Worm (Caenorhabditis elegans): Measurements from ENCODE around the gene B0303.11.

B0303.11 gene

ce11 chrIII:8685590-8686240 is 24.5 kb downstream of the B0303.11 start:
- TF ChIP-seq skn-1 (tag; optimal IDR thresholded peaks at IDR 0.05) (no peak), nhr-43 (tag; optimal IDR thresholded peaks at IDR 0.05; ENCODE audit: poor library complexity, severe bottlenecking) (peak; percentile 71), elt-2 (tag; optimal IDR thresholded peaks at IDR 0.05) (peak; percentile 28), nhr-23 (tag; optimal IDR thresholded peaks at IDR 0.05) (peak; percentile 20), ama-1 (optimal IDR thresholded peaks at IDR 0.05) (peak; percentile 13)

- TF ChIP-seq nhr-11 (tag; optimal IDR thresholded peaks at IDR 0.05) (no peak), tbx-2 (tag; optimal IDR thresholded peaks at IDR 0.05) (no peak), nhr-12 (tag; optimal IDR thresholded peaks at IDR 0.05) (no peak)
These were observed 25.8 kb downstream of the B0303.11 start, which contains the start of gene anmt-1 for ce11 chrIII:8684421-8684820. anmt-1 (plus strand) TSS chrIII:8684808.

ce11 chrIII:8683679-8684263 is 26.4 kb downstream of the B0303.11 start, which contains the start of gene fli-1:
fli-1 (minus strand) TSS chrIII:8683736.
- TF ChIP-seq lin-15B (tag; optimal IDR thresholded peaks at IDR 0.05): peak; percentile 6
- TF ChIP-seq pha-4 (tag; optimal IDR thresholded peaks at IDR 0.05): peak; percentile 11
- TF ChIP-seq nhr-43 (tag; optimal IDR thresholded peaks at IDR 0.05; ENCODE audit: poor library complexity, severe bottlenecking): peak; percentile 3
- peak; percentile 14 for TF ChIP-seq snpc-4 (tag; optimal IDR thresholded peaks at IDR 0.05)
- peak; percentile 24 for TF ChIP-seq nfya-1 (tag; optimal IDR thresholded peaks at IDR 0.05; ENCODE audit: insufficient read depth)
- TF ChIP-seq unc-62 (GFP tag; optimal IDR thresholded peaks at IDR 0.05): no peak
- TF ChIP-seq jun-1 (tag; optimal IDR thresholded peaks at IDR 0.05): no peak

- TF ChIP-seq nfya-1 (tag; optimal IDR thresholded peaks at IDR 0.05; ENCODE audit: insufficient read depth): peak; percentile 71
- no peak for TF ChIP-seq mdl-1 (tag; optimal IDR thresholded peaks at IDR 0.05)
- TF ChIP-seq snpc-4 (tag; optimal IDR thresholded peaks at IDR 0.05): no peak
- TF ChIP-seq ztf-4 (tag; optimal IDR thresholded peaks at IDR 0.05): peak; percentile 25
- TF ChIP-seq skn-1 (tag; optimal IDR thresholded peaks at IDR 0.05): peak; percentile 34
- no peak for TF ChIP-seq ceh-9 (tag; optimal IDR thresholded peaks at IDR 0.05)
- no peak for TF ChIP-seq fkh-10 (GFP tag; optimal IDR thresholded peaks at IDR 0.05)
- no peak for TF ChIP-seq ceh-16 (tag; optimal IDR thresholded peaks at IDR 0.05)
- TF ChIP-seq ceh-82 (tag; optimal IDR thresholded peaks at IDR 0.05): peak; percentile 12
- TF ChIP-seq elt-1 (tag; optimal IDR thresholded peaks at IDR 0.05): no peak
- no peak for TF ChIP-seq fkh-2 (tag; optimal IDR thresholded peaks at IDR 0.05)
- TF ChIP-seq ama-1 (optimal IDR thresholded peaks at IDR 0.05): no peak
- TF ChIP-seq nhr-76 (tag; optimal IDR thresholded peaks at IDR 0.05): no peak
- TF ChIP-seq nhr-11 (tag; optimal IDR thresholded peaks at IDR 0.05): no peak
- TF ChIP-seq R02D3.7 (tag; optimal IDR thresholded peaks at IDR 0.05): no peak
- TF ChIP-seq pha-4 (tag; optimal IDR thresholded peaks at IDR 0.05): peak; percentile 71
- TF ChIP-seq mml-1 (tag; optimal IDR thresholded peaks at IDR 0.05): no peak
- TF ChIP-seq egl-5 (tag; optimal IDR thresholded peaks at IDR 0.05): peak; percentile 30
- no peak for TF ChIP-seq nhr-12 (tag; optimal IDR thresholded peaks at IDR 0.05)
- TF ChIP-seq ztf-11 (tag; optimal IDR thresholded peaks at IDR 0.05): no peak
- TF ChIP-seq zag-1 (tag; optimal IDR thresholded peaks at IDR 0.05): no peak
- TF ChIP-seq pqm-1 (tag; optimal IDR thresholded peaks at IDR 0.05): peak; percentile 26
- no peak for TF ChIP-seq egl-27 (tag; optimal IDR thresholded peaks at IDR 0.05)
- no peak for TF ChIP-seq ZK546.5 (tag; optimal IDR thresholded peaks at IDR 0.05)
- TF ChIP-seq eor-1 (tag; optimal IDR thresholded peaks at IDR 0.05): no peak
- TF ChIP-seq aly-2 (tag; optimal IDR thresholded peaks at IDR 0.05): no peak
- no peak for TF ChIP-seq elt-3 (tag; optimal IDR thresholded peaks at IDR 0.05)
- no peak for TF ChIP-seq nhr-237 (tag; optimal IDR thresholded peaks at IDR 0.05)
- peak; percentile 61 for TF ChIP-seq nhr-23 (tag; optimal IDR thresholded peaks at IDR 0.05)
- TF ChIP-seq jun-1 (tag; optimal IDR thresholded peaks at IDR 0.05): peak; percentile 61
- peak; percentile 15 for TF ChIP-seq elt-2 (tag; optimal IDR thresholded peaks at IDR 0.05)
- TF ChIP-seq daf-12 (tag; optimal IDR thresholded peaks at IDR 0.05): no peak
- no peak for TF ChIP-seq nhr-28 (tag; optimal IDR thresholded peaks at IDR 0.05)
- peak; percentile 74 for TF ChIP-seq lin-39 (tag; optimal IDR thresholded peaks at IDR 0.05)
- peak; percentile 34 for TF ChIP-seq lin-15B (tag; optimal IDR thresholded peaks at IDR 0.05)
- TF ChIP-seq nhr-25 (tag; optimal IDR thresholded peaks at IDR 0.05): peak; percentile 51
- no peak for TF ChIP-seq nhr-77 (tag; optimal IDR thresholded peaks at IDR 0.05)
- TF ChIP-seq hmg-11 (tag; optimal IDR thresholded peaks at IDR 0.05): peak; percentile 90
- TF ChIP-seq lsy-12 (tag; optimal IDR thresholded peaks at IDR 0.05): peak; percentile 64
- no peak for TF ChIP-seq unc-62 (GFP tag; optimal IDR thresholded peaks at IDR 0.05)
- no peak for TF ChIP-seq nhr-67 (tag; optimal IDR thresholded peaks at IDR 0.05)
- peak; percentile 67 for TF ChIP-seq nhr-43 (tag; optimal IDR thresholded peaks at IDR 0.05; ENCODE audit: poor library complexity, severe bottlenecking)
- peak; percentile 55 for TF ChIP-seq tbx-2 (tag; optimal IDR thresholded peaks at IDR 0.05)
- no peak for TF ChIP-seq unc-39 (tag; optimal IDR thresholded peaks at IDR 0.05)
These were observed 31.8 kb downstream of the B0303.11 start for ce11 chrIII:8678371-8678770.

All from whole organism, L3 larva.